Fruit fly (Drosophila melanogaster): ENCODE measurements around the gene CG4069.

Gene CG4069

dm6 chr3L:12523941-12524340 lies 13.2 kb downstream of the CG4069 start, which contains the start of the genes ver and Gcn5 (continued):
- 0 out of 2 replicates have a peak, but pooled peaks have one; percentile 60 for TF ChIP-seq GATAe (GFP tag; conservative IDR thresholded peaks at IDR 0.05)
- peak; percentile 54 for TF ChIP-seq Mes4 (GFP tag; optimal IDR thresholded peaks at IDR 0.05)
- TF ChIP-seq dpn (GFP tag; optimal IDR thresholded peaks at IDR 0.05): peak; percentile 85 to 90
- TF ChIP-seq CG43689 (GFP tag; IDR thresholded peaks at IDR 0.05): peak; percentile 65; the same call in 1 of the 2 replicates
- TF ChIP-seq CG15269 (tag; optimal IDR thresholded peaks at IDR 0.05): peak; percentile 95
- TF ChIP-seq peb (GFP tag; IDR thresholded peaks at IDR 0.05): peak; percentile 79

dm6 chr3L:12519315-12519714 lies 17.8 kb downstream of the CG4069 start:
- TF ChIP-seq knrl (GFP tag; IDR thresholded peaks at IDR 0.05; ENCODE audit: partially characterized antibody) (no peak), Deaf1 (tag; optimal IDR thresholded peaks at IDR 0.05) (peak; percentile 64), CG14050 (GFP tag; IDR thresholded peaks at IDR 0.05) (peak; percentile 50; the same call in 2 of the 3 replicates), Bdp1 (GFP tag; optimal IDR thresholded peaks at IDR 0.05) (no peak), Ada2b (GFP tag; IDR thresholded peaks at IDR 0.05) (no peak), exex (tag; optimal IDR thresholded peaks at IDR 0.05) (peak; percentile 72), sug (tag; optimal IDR thresholded peaks at IDR 0.05) (peak; percentile 67), GATAe (GFP tag; conservative IDR thresholded peaks at IDR 0.05) (0 out of 2 replicates have a peak, but pooled peaks have one; percentile 24), Dfd (GFP tag; optimal IDR thresholded peaks at IDR 0.05) (no peak), sens (GFP tag) (peak; percentile 14), CG8089 (GFP tag; optimal IDR thresholded peaks at IDR 0.05) (no peak), CG31388 (GFP tag; optimal IDR thresholded peaks at IDR 0.05) (no peak), gem (tag; optimal IDR thresholded peaks at IDR 0.05) (peak; percentile 45), CG15514 (GFP tag; optimal IDR thresholded peaks at IDR 0.05) (peak; percentile 81), CG34376 (GFP tag; optimal IDR thresholded peaks at IDR 0.05) (peak; percentile 62), gsb (GFP tag; IDR thresholded peaks at IDR 0.05) (no peak), CG33557 (GFP tag; optimal IDR thresholded peaks at IDR 0.05) (no peak), HmgZ (tag; optimal IDR thresholded peaks at IDR 0.05) (peak; percentile 17)

- no peak for TF ChIP-seq danr (GFP tag; IDR thresholded peaks at IDR 0.05)
- TF ChIP-seq CG17361 (GFP tag; IDR thresholded peaks at IDR 0.05): no peak
- no peak for TF ChIP-seq pfk (GFP tag; optimal IDR thresholded peaks at IDR 0.05)
- no peak for TF ChIP-seq CG32767 (GFP tag; IDR thresholded peaks at IDR 0.05)
- 0 out of 3 replicates have a peak, but pooled peaks have one; percentile 58 for TF ChIP-seq CG11456 (GFP tag; IDR thresholded peaks at IDR 0.05)
- TF ChIP-seq Med (GFP tag): peak; percentile 66
- TF ChIP-seq sens (GFP tag): peak; percentile 21
- 0 out of 2 replicates have a peak, but pooled peaks have one; percentile 12 for TF ChIP-seq al (GFP tag; IDR thresholded peaks at IDR 0.05)
- TF ChIP-seq CG8944 (GFP tag; optimal IDR thresholded peaks at IDR 0.05): peak; percentile 16
- peak; percentile 64 for TF ChIP-seq Ets65A (GFP tag)
- 0 out of 2 replicates have a peak, but pooled peaks have one; percentile 11 for TF ChIP-seq H2.0 (GFP tag; IDR thresholded peaks at IDR 0.05)
- peak in 1 of 2 experiments; percentile 12 for TF ChIP-seq Hr51 (GFP tag; optimal IDR thresholded peaks at IDR 0.05)
- TF ChIP-seq Nf-YA (GFP tag; IDR thresholded peaks at IDR 0.05): 0 out of 2 replicates have a peak, but pooled peaks have one; percentile 22
- TF ChIP-seq TFAM (GFP tag; optimal IDR thresholded peaks at IDR 0.05): no peak
- peak in 1 of 2 experiments; percentile 81 for TF ChIP-seq Dfd (GFP tag; optimal IDR thresholded peaks at IDR 0.05)
Measured at dm6 chr3L:12517443-12518209, 19.5 kb downstream of the CG4069 start.
